Worm (Caenorhabditis elegans) whole organism, L4 larva: ENCODE measurements around the gene D1054.5.

Experiments
- Y105C5A.15 ChIP-seq: fragments of 200-800 bp; sonication (Bioruptor generic); IDR thresholded peaks from 2 replicates; pipeline ENCODE4 v1.3.6; 2022; ENCODE audit warnings: missing genetic modification characterization, missing compliant biosample characterization
- aha-1 ChIP-seq: fragments of 150-350 bp; peaks from one replicate; lab custom pipeline; 2014; ENCODE audit warnings: missing biosample characterization, missing genetic modification characterization
- ceh-32 ChIP-seq: sonication (generic microtip); optimal IDR thresholded peaks from 2 replicates; lab custom pipeline; 2016; ENCODE audit warnings: mild to moderate bottlenecking, missing genetic modification characterization, missing compliant biosample characterization; ENCODE audit not compliant: poor library complexity
- ceh-62 ChIP-seq: sonication (generic microtip); optimal IDR thresholded peaks from 2 replicates; lab custom pipeline; 2017; ENCODE audit warnings: missing biosample characterization, missing genetic modification characterization
- ceh-82 ChIP-seq: sonication (generic microtip); optimal IDR thresholded peaks from 2 replicates; lab custom pipeline; 2017; ENCODE audit warnings: missing biosample characterization, missing genetic modification characterization
- cey-2 ChIP-seq: sonication (generic microtip); optimal IDR thresholded peaks from 3 replicates; lab custom pipeline; 2017; ENCODE audit warnings: missing genetic modification characterization, mild to moderate bottlenecking, missing compliant biosample characterization, antibody characterized with exemption, borderline replicate concordance; ENCODE audit not compliant: insufficient read depth
- daf-8 ChIP-seq: fragments of 200-800 bp; sonication (Bioruptor generic); IDR thresholded peaks from 2 replicates; pipeline ENCODE4 v1.3.6; 2022; ENCODE audit warnings: missing genetic modification characterization, missing compliant biosample characterization
- dmd-9 ChIP-seq: fragments of 200-800 bp; sonication (Bioruptor generic); IDR thresholded peaks from 2 replicates; pipeline ENCODE4 v1.3.6; 2022; ENCODE audit warnings: missing genetic modification reagents, missing genetic modification characterization, missing compliant biosample characterization
- duxl-1 ChIP-seq: sonication (generic microtip); optimal IDR thresholded peaks from 2 replicates; lab custom pipeline; 2016; ENCODE audit warnings: mild to moderate bottlenecking, missing genetic modification characterization, moderate library complexity, missing compliant biosample characterization; ENCODE audit not compliant: poor library complexity
- dve-1 ChIP-seq: sonication (generic microtip); optimal IDR thresholded peaks from 2 replicates; lab custom pipeline; 2017; ENCODE audit warnings: antibody characterized with exemption, mild to moderate bottlenecking, missing genetic modification characterization, missing compliant biosample characterization; ENCODE audit not compliant: insufficient read depth
- lin-39 ChIP-seq: fragments of 150-350 bp; optimal IDR thresholded peaks from 2 replicates; lab custom pipeline; 2014; ENCODE audit warnings: missing biosample characterization, missing genetic modification reagents, missing genetic modification characterization
- mdl-1 ChIP-seq, 2 experiments: fragments of 150-350 bp in 1 of 2; sonication (generic microtip) in 1 of 2; optimal IDR thresholded peaks; 2 replicates each; lab custom pipeline; 2014 to 2017; ENCODE audit warnings: missing biosample characterization in 2 of 2, missing genetic modification characterization in 2 of 2
- mep-1 ChIP-seq: fragments of 150-350 bp; sonication (generic microtip); optimal IDR thresholded peaks from 3 replicates; lab custom pipeline; 2014; ENCODE audit warnings: missing biosample characterization, missing genetic modification characterization
- nhr-28 ChIP-seq: fragments of 150-350 bp; optimal IDR thresholded peaks from 2 replicates; lab custom pipeline; 2014; ENCODE audit warnings: missing biosample characterization, missing genetic modification characterization
- nhr-48 ChIP-seq: sonication (generic microtip); optimal IDR thresholded peaks from 2 replicates; lab custom pipeline; 2016; ENCODE audit warnings: mild to moderate bottlenecking, missing genetic modification characterization, missing compliant biosample characterization
- php-3 ChIP-seq: fragments of 200-800 bp; sonication (Bioruptor generic); IDR thresholded peaks from 2 replicates; pipeline ENCODE4 v1.3.6; 2022; ENCODE audit warnings: missing genetic modification reagents, missing genetic modification characterization, missing compliant biosample characterization
- rbr-2 ChIP-seq: sonication (generic microtip); optimal IDR thresholded peaks from 2 replicates; lab custom pipeline; 2016; ENCODE audit warnings: missing genotype, missing genetic modification characterization, missing compliant biosample characterization
- ztf-11 ChIP-seq: fragments of 150-350 bp; optimal IDR thresholded peaks from 2 replicates; lab custom pipeline; 2014; ENCODE audit warnings: missing biosample characterization, missing genetic modification characterization

Gene D1054.5

DNA sequence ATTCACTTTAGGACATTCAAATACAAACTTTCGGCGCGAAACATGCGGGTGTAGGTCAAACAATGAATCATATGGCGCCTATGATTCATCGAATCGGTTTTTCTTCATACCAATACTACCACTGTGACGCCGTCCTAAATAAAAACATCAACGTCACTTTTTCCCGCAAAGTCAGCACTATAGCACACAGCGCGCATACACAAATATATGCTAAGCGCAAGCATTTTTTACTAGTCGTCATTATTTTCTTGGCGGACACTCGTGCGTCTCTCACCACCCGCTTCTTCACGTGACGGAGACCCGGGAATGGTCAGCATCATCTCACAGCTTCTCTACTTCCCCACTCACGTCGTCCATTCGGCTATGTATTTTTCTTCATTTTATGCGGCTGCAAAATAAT, 53.2 kb downstream of the D1054.5 start (continued):
- TF ChIP-seq daf-8 (no peak), mep-1 (tag; lab: Kevin White, UChicago) (peak; percentile 4), dve-1 (peak; percentile 61), duxl-1 (tag; lab: Kevin White, UChicago) (no peak), dmd-9 (GFP tag; lab: Robert Waterston, UW) (no peak), mdl-1 (tag; optimal IDR thresholded peaks at IDR 0.05; lab: Kevin White, UChicago) (peak in 1 of 2 experiments; percentile 68), Y105C5A.15 (GFP tag; lab: Robert Waterston, UW) (no peak), rbr-2 (peak; percentile 0), aha-1 (tag; lab: Kevin White, UChicago) (peak; percentile 89), ceh-62 (tag; lab: Kevin White, UChicago) (no peak), ztf-11 (tag; lab: Kevin White, UChicago) (no peak), lin-39 (tag; lab: Kevin White, UChicago) (no peak), cey-2 (tag; lab: Kevin White, UChicago) (no peak), nhr-48 (tag; lab: Kevin White, UChicago) (no peak), ceh-82 (tag; lab: Kevin White, UChicago) (no peak), nhr-28 (tag; lab: Kevin White, UChicago) (no peak), ceh-32 (no peak), php-3 (GFP tag; lab: Robert Waterston, UW) (no peak)
- TF ChIP-seq, all 104 proteins: peak for 10
